Worm (Caenorhabditis elegans) whole organism, L2 larva: Measurements from ENCODE around the gene H14N18.2.

Experiments used
- F13H6.1 ChIP-seq: sonication (generic microtip); optimal IDR thresholded peaks from 2 replicates; lab custom pipeline; 2016; ENCODE audit warnings: missing genetic modification characterization, missing compliant biosample characterization
- alr-1 ChIP-seq: fragments of 150-350 bp; optimal IDR thresholded peaks from 2 replicates; lab custom pipeline; 2014; ENCODE audit warnings: missing biosample characterization, missing genetic modification characterization
- blmp-1 ChIP-seq: sonication (generic microtip); optimal IDR thresholded peaks from 2 replicates; lab custom pipeline; 2017; ENCODE audit warnings: missing genetic modification characterization, mild to moderate bottlenecking, missing compliant biosample characterization, antibody characterized with exemption, moderate library complexity; ENCODE audit not compliant: insufficient read depth
- ceh-16 ChIP-seq: fragments of 150-350 bp; optimal IDR thresholded peaks from 2 replicates; lab custom pipeline; 2014; ENCODE audit warnings: missing biosample characterization, missing genetic modification characterization
- ceh-82 ChIP-seq: fragments of 150-350 bp; optimal IDR thresholded peaks from 2 replicates; lab custom pipeline; 2014; ENCODE audit warnings: missing biosample characterization, missing genetic modification characterization
- crh-2 ChIP-seq: sonication (generic microtip); optimal IDR thresholded peaks from 2 replicates; lab custom pipeline; 2017; ENCODE audit warnings: missing biosample characterization, missing genetic modification characterization
- gmeb-1 ChIP-seq: fragments of 150-350 bp; optimal IDR thresholded peaks from 2 replicates; lab custom pipeline; 2014; ENCODE audit warnings: missing biosample characterization, missing genetic modification characterization
- mbf-1 ChIP-seq: sonication (generic microtip); optimal IDR thresholded peaks from 2 replicates; lab custom pipeline; 2017; ENCODE audit warnings: missing biosample characterization, missing genetic modification characterization
- mdl-1 ChIP-seq, 2 experiments: fragments of 150-350 bp in 1 of 2; sonication (generic microtip) in 1 of 2; optimal IDR thresholded peaks; 2 replicates each; lab custom pipeline; 2017; ENCODE audit warnings: missing biosample characterization in 2 of 2, missing genetic modification characterization in 2 of 2
- nhr-21 ChIP-seq: fragments of 150-350 bp; optimal IDR thresholded peaks from 2 replicates; lab custom pipeline; 2014; ENCODE audit warnings: missing biosample characterization, missing genetic modification characterization
- nhr-77 ChIP-seq: fragments of 150-350 bp; optimal IDR thresholded peaks from 2 replicates; lab custom pipeline; 2014; ENCODE audit warnings: missing biosample characterization, missing genetic modification characterization
- sem-4 ChIP-seq: fragments of 150-350 bp; optimal IDR thresholded peaks from 2 replicates; lab custom pipeline; 2014; ENCODE audit warnings: missing biosample characterization, missing genetic modification reagents, missing genetic modification characterization
- sma-3 ChIP-seq: sonication (generic microtip); optimal IDR thresholded peaks from 2 replicates; lab custom pipeline; 2016; ENCODE audit warnings: missing genetic modification reagents, missing genetic modification characterization, missing compliant biosample characterization
- unc-39 ChIP-seq: fragments of 150-350 bp; optimal IDR thresholded peaks from 2 replicates; lab custom pipeline; 2014; ENCODE audit warnings: missing biosample characterization, missing genetic modification characterization
- unc-55 ChIP-seq: fragments of 150-350 bp; sonication (generic microtip); optimal IDR thresholded peaks from 3 replicates; lab custom pipeline; 2014; ENCODE audit warnings: missing biosample characterization, missing genetic modification reagents, missing genetic modification characterization

H14N18.2 gene

ce11 chrV:8983604-8984003 is 51.2 kb downstream of the H14N18.2 start, which contains the start of gene str-86:
Gene str-86 (minus strand): TSS chrV:8983704.
- TF ChIP-seq ceh-82 (tag; lab: Kevin White, UChicago) = no peak
- no peak for TF ChIP-seq unc-55 (GFP tag; lab: Kevin White, UChicago)
- TF ChIP-seq blmp-1 (tag; lab: Kevin White, UChicago) = no peak
- TF ChIP-seq nhr-77 (tag; lab: Kevin White, UChicago) = no peak
- no peak for TF ChIP-seq sma-3 (GFP tag; lab: Kevin White, UChicago)
- TF ChIP-seq gmeb-1 (tag; lab: Kevin White, UChicago) = no peak
- no peak for TF ChIP-seq nhr-21
- no peak for TF ChIP-seq sem-4 (tag; lab: Kevin White, UChicago)
- TF ChIP-seq ceh-16 (tag; lab: Kevin White, UChicago) = no peak
- no peak for TF ChIP-seq mdl-1 (tag; optimal IDR thresholded peaks at IDR 0.05; lab: Kevin White, UChicago)
- no peak for TF ChIP-seq unc-39 (tag; lab: Kevin White, UChicago)
- TF ChIP-seq alr-1 (tag; lab: Kevin White, UChicago) = no peak
- TF ChIP-seq F13H6.1 (tag; lab: Kevin White, UChicago) = no peak
- TF ChIP-seq mbf-1 = no peak
- TF ChIP-seq crh-2 = no peak
- TF ChIP-seq, all 48 proteins: peak for 0
